Fruit fly (Drosophila melanogaster): ENCODE results near the gene Pfdn4.

DNA sequence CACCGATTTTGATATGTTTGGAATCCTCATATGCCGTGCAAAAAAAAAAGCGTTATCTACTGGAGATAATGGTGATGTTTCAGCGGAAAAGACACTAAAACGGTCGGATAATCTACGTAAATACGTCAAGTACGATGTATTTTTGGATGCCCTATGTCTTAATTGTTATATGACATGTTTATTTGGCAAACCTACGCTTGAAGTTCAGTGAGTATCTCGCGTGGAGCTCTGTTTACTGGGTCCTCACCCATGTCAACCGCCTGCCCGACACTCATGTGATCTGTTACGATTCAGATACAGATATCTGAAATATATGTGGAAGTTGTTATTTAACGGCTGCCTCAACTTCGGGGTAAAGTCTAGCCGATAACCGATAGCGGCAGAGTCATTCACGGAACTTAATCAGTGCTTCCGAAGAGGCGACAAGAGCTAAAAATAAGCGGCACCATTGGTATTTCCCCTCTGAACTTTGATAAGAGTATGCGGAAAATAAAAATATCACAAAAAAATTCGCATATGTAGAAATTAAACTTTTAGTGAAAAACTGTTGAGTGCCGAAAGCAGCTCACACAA, 14.2 kb downstream of the Pfdn4 start:
- TF ChIP-seq Ets96B (tag; optimal IDR thresholded peaks at IDR 0.05) (no peak), fkh (GFP tag; optimal IDR thresholded peaks at IDR 0.05) (peak; percentile 55), spab (GFP tag; optimal IDR thresholded peaks at IDR 0.05) (no peak), CG8632 (GFP tag; optimal IDR thresholded peaks at IDR 0.05) (no peak), Sox15 (GFP tag; optimal IDR thresholded peaks at IDR 0.05) (no peak), CG1621 (tag; optimal IDR thresholded peaks at IDR 0.05) (no peak), CG11294 (GFP tag; IDR thresholded peaks at IDR 0.05) (no peak), Hr39 (GFP tag; optimal IDR thresholded peaks at IDR 0.05) (no peak), salr (GFP tag; optimal IDR thresholded peaks at IDR 0.05) (no peak), svp (GFP tag) (peak; percentile 92), vri (GFP tag; optimal IDR thresholded peaks at IDR 0.05) (peak; percentile 85)
